Worm (Caenorhabditis elegans) whole organism, L1 larva: ENCODE measurements around the gene tbc-3.

ENCODE experiments used
- ceh-88 ChIP-seq: fragments of 200-800 bp; sonication (Bioruptor generic); IDR thresholded peaks from 2 replicates; pipeline ENCODE4 v1.3.6; 2022; ENCODE audit warnings: missing genetic modification characterization, missing compliant biosample characterization
- efl-3 ChIP-seq: fragments of 200-800 bp; sonication (Bioruptor generic); optimal IDR thresholded peaks from 2 replicates; lab custom pipeline; 2018; ENCODE audit warnings: mild to moderate bottlenecking, missing genetic modification characterization, missing compliant biosample characterization
- fos-1 ChIP-seq: fragments of 150-350 bp; optimal IDR thresholded peaks from 2 replicates; lab custom pipeline; 2014; ENCODE audit warnings: missing biosample characterization, missing genetic modification characterization
- lin-13 ChIP-seq: fragments of 150-350 bp; optimal IDR thresholded peaks from 2 replicates; lab custom pipeline; 2014; ENCODE audit warnings: missing biosample characterization, missing genetic modification reagents, missing genetic modification characterization
- nhr-11 ChIP-seq: fragments of 150-350 bp; optimal IDR thresholded peaks from 2 replicates; lab custom pipeline; 2014; ENCODE audit warnings: missing biosample characterization, missing genetic modification characterization
- unc-62 ChIP-seq: fragments of 150-350 bp; optimal IDR thresholded peaks from 2 replicates; lab custom pipeline; 2014; ENCODE audit warnings: missing biosample characterization, missing genetic modification reagents, missing genetic modification characterization
- ztf-11 ChIP-seq, 2 experiments: sonication (generic microtip); optimal IDR thresholded peaks; 2 replicates each; lab custom pipeline; 2016 to 2017; ENCODE audit warnings: missing genetic modification characterization in 2 of 2, missing biosample characterization in 1 of 2, missing compliant biosample characterization in 1 of 2

DNA sequence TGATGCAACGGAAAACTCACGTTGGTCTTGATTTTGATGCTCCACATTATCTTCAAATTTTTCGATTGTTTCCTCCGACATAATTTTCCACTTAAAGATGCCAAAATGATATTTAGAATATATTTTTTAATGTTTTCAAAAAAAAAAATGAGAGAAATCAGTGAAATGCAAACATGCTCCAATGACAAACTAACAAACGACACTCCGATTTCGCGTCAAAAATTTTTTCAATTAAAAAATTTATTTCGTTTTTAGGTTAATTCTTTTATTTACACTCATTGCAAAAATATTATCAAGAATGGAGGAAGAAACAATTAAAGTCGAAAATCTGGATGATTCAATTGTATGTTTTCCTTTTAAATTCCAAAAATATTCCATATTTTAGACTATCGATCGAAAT, 33.2 kb downstream of the tbc-3 start, which contains the start of the genes trmt-10A and F25H8.2:
- no peak for TF ChIP-seq unc-62 (GFP tag; lab: Kevin White, UChicago)
- TF ChIP-seq ztf-11 (tag; optimal IDR thresholded peaks at IDR 0.05; lab: Kevin White, UChicago): no peak
- TF ChIP-seq efl-3 (GFP tag; lab: Kevin White, UChicago): no peak
- no peak for TF ChIP-seq lin-13
- TF ChIP-seq nhr-11 (tag; lab: Kevin White, UChicago): no peak
- no peak for TF ChIP-seq fos-1 (tag; lab: Kevin White, UChicago)
- TF ChIP-seq ceh-88: no peak
